Worm (Caenorhabditis elegans) whole organism, late embryonic: Measurements from ENCODE around the gene idpp-7.
A peak's percentile ranks its signal among the peaks of the same experiment; 100 is the strongest.

Experiments used
- F13H6.1 ChIP-seq: sonication (generic microtip); optimal IDR thresholded peaks from 2 replicates; lab custom pipeline; 2016; ENCODE audit warnings: missing genetic modification characterization, missing compliant biosample characterization
- K02D7.2 ChIP-seq: sonication (generic microtip); optimal IDR thresholded peaks from 2 replicates; lab custom pipeline; 2017; ENCODE audit warnings: mild to moderate bottlenecking, missing genetic modification characterization, missing compliant biosample characterization
- T23F11.4 ChIP-seq: fragments of 200-800 bp; sonication (Bioruptor generic); optimal IDR thresholded peaks from 2 replicates; lab custom pipeline; 2018; ENCODE audit warnings: mild to moderate bottlenecking, missing genetic modification characterization, missing compliant biosample characterization
- ahr-1 ChIP-seq: sonication (generic microtip); optimal IDR thresholded peaks from 2 replicates; lab custom pipeline; 2016; ENCODE audit warnings: missing genetic modification characterization, missing compliant biosample characterization
- ceh-18 ChIP-seq: sonication (generic microtip); optimal IDR thresholded peaks from 2 replicates; lab custom pipeline; 2016; ENCODE audit warnings: missing genetic modification characterization, missing compliant biosample characterization
- ceh-19 ChIP-seq: fragments of 200-800 bp; sonication (Bioruptor generic); optimal IDR thresholded peaks from 2 replicates; lab custom pipeline; 2018; ENCODE audit warnings: mild to moderate bottlenecking, missing genetic modification characterization, missing compliant biosample characterization
- ceh-24 ChIP-seq: sonication (generic microtip); optimal IDR thresholded peaks from 2 replicates; lab custom pipeline; 2016; ENCODE audit warnings: mild to moderate bottlenecking, missing genetic modification characterization, missing compliant biosample characterization
- ceh-30 ChIP-seq: fragments of 150-350 bp; optimal IDR thresholded peaks from 2 replicates; lab custom pipeline; 2014; ENCODE audit warnings: missing biosample characterization, missing genetic modification characterization
- ceh-31 ChIP-seq: sonication (generic microtip); optimal IDR thresholded peaks from 2 replicates; lab custom pipeline; 2016; ENCODE audit warnings: missing genetic modification characterization, missing compliant biosample characterization
- ceh-34 ChIP-seq: sonication (generic microtip); optimal IDR thresholded peaks from 2 replicates; lab custom pipeline; 2016; ENCODE audit warnings: mild to moderate bottlenecking, missing genetic modification characterization, missing compliant biosample characterization
- ceh-45 ChIP-seq: fragments of 200-800 bp; sonication (Bioruptor generic); IDR thresholded peaks from 2 replicates; pipeline ENCODE4 v1.3.6; 2022; ENCODE audit warnings: missing genetic modification reagents, missing genetic modification characterization, missing compliant biosample characterization
- ceh-6 ChIP-seq: fragments of 200-800 bp; sonication (Bioruptor generic); optimal IDR thresholded peaks from 2 replicates; lab custom pipeline; 2018; ENCODE audit warnings: mild to moderate bottlenecking, missing genetic modification characterization, missing compliant biosample characterization
- che-1 ChIP-seq: sonication (generic microtip); optimal IDR thresholded peaks from 2 replicates; lab custom pipeline; 2016; ENCODE audit warnings: mild to moderate bottlenecking, missing genetic modification characterization, missing compliant biosample characterization
- dmd-4 ChIP-seq: sonication (generic microtip); optimal IDR thresholded peaks from 2 replicates; lab custom pipeline; 2016; ENCODE audit warnings: borderline replicate concordance, missing genetic modification characterization, missing compliant biosample characterization
- dve-1 ChIP-seq: sonication (generic microtip); optimal IDR thresholded peaks from 2 replicates; lab custom pipeline; 2017; ENCODE audit warnings: antibody characterized with exemption, mild to moderate bottlenecking, missing genetic modification characterization, missing compliant biosample characterization
- elt-2 ChIP-seq: sonication (generic microtip); optimal IDR thresholded peaks from 2 replicates; lab custom pipeline; 2016; ENCODE audit warnings: missing genetic modification reagents, missing genetic modification characterization, missing compliant biosample characterization
- elt-4 ChIP-seq: sonication (generic microtip); optimal IDR thresholded peaks from 2 replicates; lab custom pipeline; 2016; ENCODE audit warnings: missing genetic modification characterization, missing compliant biosample characterization
- ets-4 ChIP-seq: sonication (generic microtip); optimal IDR thresholded peaks from 2 replicates; lab custom pipeline; 2016; ENCODE audit warnings: missing genetic modification characterization, missing compliant biosample characterization
- eyg-1 ChIP-seq: sonication (generic microtip); optimal IDR thresholded peaks from 2 replicates; lab custom pipeline; 2016; ENCODE audit warnings: missing genotype, missing genetic modification characterization, missing compliant biosample characterization
- fax-1 ChIP-seq: sonication (generic microtip); optimal IDR thresholded peaks from 2 replicates; lab custom pipeline; 2016; ENCODE audit warnings: missing genotype, missing genetic modification characterization, missing compliant biosample characterization
- fkh-10 ChIP-seq: fragments of 150-350 bp; optimal IDR thresholded peaks from 2 replicates; lab custom pipeline; 2014; ENCODE audit warnings: missing biosample characterization, missing genetic modification reagents, missing genetic modification characterization
- hlh-15 ChIP-seq: sonication (generic microtip); optimal IDR thresholded peaks from 2 replicates; lab custom pipeline; 2016; ENCODE audit warnings: missing genetic modification characterization, missing compliant biosample characterization
- hlh-30 ChIP-seq: sonication (generic microtip); optimal IDR thresholded peaks from 2 replicates; lab custom pipeline; 2017; ENCODE audit warnings: antibody characterized with exemption, missing genetic modification characterization, missing compliant biosample characterization; ENCODE audit not compliant: insufficient read depth
- hlh-8 ChIP-seq: sonication (generic microtip); optimal IDR thresholded peaks from 2 replicates; lab custom pipeline; 2016; ENCODE audit warnings: missing genotype, missing genetic modification characterization, missing compliant biosample characterization
- lim-6 ChIP-seq: sonication (generic microtip); optimal IDR thresholded peaks from 2 replicates; lab custom pipeline; 2016; ENCODE audit warnings: missing genetic modification characterization, missing compliant biosample characterization
- lin-11 ChIP-seq: fragments of 200-800 bp; sonication (Bioruptor generic); optimal IDR thresholded peaks from 2 replicates; lab custom pipeline; 2018; ENCODE audit warnings: mild to moderate bottlenecking, missing genetic modification characterization, missing compliant biosample characterization
- madf-2 ChIP-seq: sonication (generic microtip); optimal IDR thresholded peaks from 2 replicates; lab custom pipeline; 2017; ENCODE audit warnings: missing genetic modification characterization, missing compliant biosample characterization
- mec-3 ChIP-seq: sonication (generic microtip); optimal IDR thresholded peaks from 2 replicates; lab custom pipeline; 2016; ENCODE audit warnings: borderline replicate concordance, missing genetic modification characterization, missing compliant biosample characterization
- nfya-1 ChIP-seq: sonication (generic microtip); optimal IDR thresholded peaks from 2 replicates; lab custom pipeline; 2017; ENCODE audit warnings: missing genetic modification characterization, mild to moderate bottlenecking, missing compliant biosample characterization, antibody characterized with exemption, moderate library complexity
- nhr-232 ChIP-seq: sonication (generic microtip); optimal IDR thresholded peaks from 2 replicates; lab custom pipeline; 2016; ENCODE audit warnings: missing genetic modification characterization, missing compliant biosample characterization
- npax-4 ChIP-seq: sonication (generic microtip); optimal IDR thresholded peaks from 2 replicates; lab custom pipeline; 2016; ENCODE audit warnings: missing genetic modification characterization, missing compliant biosample characterization
- pag-3 ChIP-seq: sonication (generic microtip); optimal IDR thresholded peaks from 2 replicates; lab custom pipeline; 2016; ENCODE audit warnings: missing compliant biosample characterization, missing genetic modification characterization, borderline replicate concordance
- pha-2 ChIP-seq: sonication (generic microtip); optimal IDR thresholded peaks from 2 replicates; lab custom pipeline; 2017; ENCODE audit warnings: mild to moderate bottlenecking, missing genetic modification characterization, missing compliant biosample characterization
- pros-1 ChIP-seq: fragments of 150-350 bp; optimal IDR thresholded peaks from 2 replicates; lab custom pipeline; 2014; ENCODE audit warnings: missing biosample characterization, missing genetic modification reagents, missing genetic modification characterization
- rnt-1 ChIP-seq: sonication (generic microtip); optimal IDR thresholded peaks from 2 replicates; lab custom pipeline; 2016; ENCODE audit warnings: missing genetic modification characterization, missing compliant biosample characterization
- sox-2 ChIP-seq: fragments of 200-800 bp; sonication (Bioruptor generic); IDR thresholded peaks from 2 replicates; pipeline ENCODE4 v1.3.6; 2022; ENCODE audit warnings: missing genetic modification reagents, missing genetic modification characterization, missing compliant biosample characterization
- sox-4 ChIP-seq: sonication (generic microtip); optimal IDR thresholded peaks from 2 replicates; lab custom pipeline; 2017; ENCODE audit warnings: mild to moderate bottlenecking, missing genetic modification characterization, inconsistent platforms, missing compliant biosample characterization
- syd-9 ChIP-seq: sonication (generic microtip); optimal IDR thresholded peaks from 2 replicates; lab custom pipeline; 2016; ENCODE audit warnings: mild to moderate bottlenecking, missing genetic modification characterization, moderate library complexity, missing compliant biosample characterization
- tbx-2 ChIP-seq: sonication (generic microtip); optimal IDR thresholded peaks from 2 replicates; lab custom pipeline; 2016; ENCODE audit warnings: missing genetic modification characterization, missing compliant biosample characterization
- tbx-7 ChIP-seq: sonication (generic microtip); optimal IDR thresholded peaks from 2 replicates; lab custom pipeline; 2016; ENCODE audit warnings: missing genotype, missing genetic modification characterization, missing compliant biosample characterization
- unc-3 ChIP-seq, 2 experiments: fragments of 200-800 bp in 1 of 2; sonication (Bioruptor generic) in 1 of 2; sonication (generic microtip) in 1 of 2; conservative IDR thresholded peaks in 1 of 2; optimal IDR thresholded peaks in 1 of 2; 2 replicates each; pipeline versions ENCODE4 v1.3.6 to Lab custom; 2016 to 2022; ENCODE audit warnings: missing compliant biosample characterization in 2 of 2, missing genetic modification characterization in 2 of 2, missing genetic modification reagents in 1 of 2
- unc-42 ChIP-seq: sonication (generic microtip); optimal IDR thresholded peaks from 2 replicates; lab custom pipeline; 2016; ENCODE audit warnings: missing genotype, missing genetic modification characterization, missing compliant biosample characterization
- unc-86 ChIP-seq: sonication (generic microtip); optimal IDR thresholded peaks from 2 replicates; lab custom pipeline; 2016; ENCODE audit warnings: missing genetic modification characterization, missing compliant biosample characterization
- zip-5 ChIP-seq: sonication (generic microtip); optimal IDR thresholded peaks from 2 replicates; lab custom pipeline; 2016; ENCODE audit warnings: missing genetic modification characterization, missing compliant biosample characterization

The idpp-7 gene

ce11 chrIV:12724641-12725040, 4.9 kb downstream of the idpp-7 start, which contains the start of the genes T23F6.3 and rbd-1 (continued):
- TF ChIP-seq che-1 (tag; lab: Kevin White, UChicago) (no peak), npax-4 (tag; lab: Kevin White, UChicago) (no peak), ceh-34 (tag; lab: Kevin White, UChicago) (peak; percentile 77), pha-2 (tag; lab: Kevin White, UChicago) (no peak), ceh-18 (tag; lab: Kevin White, UChicago) (peak; percentile 66), ceh-24 (tag; lab: Kevin White, UChicago) (no peak), sox-4 (tag; lab: Kevin White, UChicago) (no peak), ceh-30 (tag; lab: Kevin White, UChicago) (no peak), lim-6 (peak; percentile 27), fkh-10 (no peak), rnt-1 (tag; lab: Kevin White, UChicago) (peak; percentile 72), T23F11.4 (GFP tag; lab: Kevin White, UChicago) (no peak), ahr-1 (tag; lab: Kevin White, UChicago) (peak; percentile 29), sox-2 (GFP tag; lab: Robert Waterston, UW) (no peak), mec-3 (tag; lab: Kevin White, UChicago) (peak; percentile 43), ceh-6 (GFP tag; lab: Kevin White, UChicago) (no peak), hlh-8 (tag; lab: Kevin White, UChicago) (no peak), pag-3 (tag; lab: Kevin White, UChicago) (no peak), dmd-4 (tag; lab: Kevin White, UChicago) (no peak), ets-4 (tag; lab: Kevin White, UChicago) (peak; percentile 76), lin-11 (tag; lab: Kevin White, UChicago) (no peak), fax-1 (tag; lab: Kevin White, UChicago) (peak; percentile 62), unc-86 (tag; lab: Kevin White, UChicago) (peak; percentile 43), elt-2 (tag; lab: Kevin White, UChicago) (no peak), tbx-7 (peak; percentile 57), eyg-1 (tag; lab: Kevin White, UChicago) (no peak)

ce11 chrIV:12725228-12725627, 5.5 kb downstream of the idpp-7 start:
- TF ChIP-seq lin-11 (tag; lab: Kevin White, UChicago) (no peak), hlh-30 (no peak), pros-1 (tag; lab: Kevin White, UChicago) (no peak), dve-1 (tag; lab: Kevin White, UChicago) (no peak), hlh-8 (tag; lab: Kevin White, UChicago) (no peak), fkh-10 (no peak), unc-42 (tag; lab: Kevin White, UChicago) (no peak), K02D7.2 (tag; lab: Kevin White, UChicago) (no peak), tbx-2 (tag; lab: Kevin White, UChicago) (no peak), F13H6.1 (tag; lab: Kevin White, UChicago) (no peak)

DNA sequence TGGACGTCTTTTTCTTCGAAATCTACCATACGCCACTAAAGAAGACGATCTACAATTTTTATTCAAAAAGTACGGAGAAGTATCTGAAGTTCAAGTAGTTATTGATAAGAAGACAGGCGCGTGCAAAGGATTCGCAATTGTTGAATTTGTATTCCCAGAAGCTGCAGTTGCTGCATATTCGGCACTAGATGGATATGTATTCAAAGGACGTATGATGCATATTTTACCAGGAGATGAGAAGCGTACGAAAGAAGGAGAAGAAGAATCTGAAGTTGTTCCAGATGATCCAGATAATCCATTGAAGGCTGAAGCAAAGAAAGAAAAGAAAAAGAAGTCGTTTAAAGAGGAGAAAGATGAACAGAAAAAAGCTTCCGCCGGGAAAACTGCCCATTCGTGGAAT, 6.2 kb downstream of the idpp-7 start:
- TF ChIP-seq zip-5 (no peak), ceh-30 (tag; lab: Kevin White, UChicago) (no peak)

ce11 chrIV:12728162-12728561, 8.4 kb downstream of the idpp-7 start:
- TF ChIP-seq elt-2 (tag; lab: Kevin White, UChicago), result peak; percentile 65
- no peak for TF ChIP-seq syd-9 (tag; lab: Kevin White, UChicago)
- TF ChIP-seq, all 69 proteins: peak for 1

DNA sequence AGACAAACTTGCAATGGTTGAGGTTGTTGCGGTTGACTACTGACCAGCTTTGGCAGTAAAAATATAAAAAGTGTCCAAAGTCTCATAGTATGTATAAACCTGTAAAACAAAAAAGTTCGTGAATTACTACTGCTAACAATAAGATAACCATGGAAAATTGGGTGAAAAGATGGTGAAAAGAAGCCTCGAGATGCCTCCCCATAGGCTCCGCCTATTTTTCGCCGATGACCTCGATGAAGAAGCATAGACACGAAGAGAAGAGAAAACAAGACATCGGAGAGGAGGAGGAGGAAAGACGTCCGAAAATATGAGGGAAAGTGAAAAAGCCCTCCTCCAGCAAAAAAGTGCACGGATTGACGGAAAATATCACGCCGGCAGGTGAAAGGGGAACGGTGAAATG, 21.7 kb downstream of the idpp-7 start, which contains the start of gene T23F6.5:
Gene T23F6.5, minus strand, starts transcription at position 101 of the 400 bp plus-strand sequence.
- TF ChIP-seq nhr-232 (tag; lab: Kevin White, UChicago), result no peak
- TF ChIP-seq madf-2 (tag; lab: Kevin White, UChicago), result no peak
- no peak for TF ChIP-seq syd-9 (tag; lab: Kevin White, UChicago)
- no peak for TF ChIP-seq nfya-1
- TF ChIP-seq elt-4 (tag; lab: Kevin White, UChicago), result no peak
- no peak for TF ChIP-seq ceh-45 (GFP tag; lab: Robert Waterston, UW)
- no peak for TF ChIP-seq T23F11.4 (GFP tag; lab: Kevin White, UChicago)
- no peak for TF ChIP-seq ceh-24 (tag; lab: Kevin White, UChicago)
- no peak for TF ChIP-seq pha-2 (tag; lab: Kevin White, UChicago)
- no peak for TF ChIP-seq che-1 (tag; lab: Kevin White, UChicago)
- no peak for TF ChIP-seq elt-2 (tag; lab: Kevin White, UChicago)
- no peak for TF ChIP-seq hlh-15 (tag; lab: Kevin White, UChicago)
- no peak for TF ChIP-seq ceh-31 (tag; lab: Kevin White, UChicago)
- no peak for TF ChIP-seq F13H6.1 (tag; lab: Kevin White, UChicago)
- no peak for TF ChIP-seq ceh-19 (GFP tag; lab: Kevin White, UChicago)
- TF ChIP-seq unc-3 (GFP tag; conservative IDR thresholded peaks at IDR 0.05; lab: Robert Waterston, UW), result no peak
- no peak for TF ChIP-seq unc-3 (tag; optimal IDR thresholded peaks at IDR 0.05; lab: Kevin White, UChicago)
